ENCODE assay signal across 3 fruit fly cellular contexts in genomic region chr2L:3183205-3183604, dm6.
TF ChIP-seq lines count a peak whose summit lies in the region.

No protein-coding gene starts in this region.

- TF ChIP-seq CTCF in S2 (optimal IDR thresholded peaks at IDR 0.05; lab: Kevin White, UChicago): peak; percentile 81 to 86
- peak; percentile 82 for TF ChIP-seq CTCF in whole organism, embryonic (GFP tag; optimal IDR thresholded peaks at IDR 0.05; lab: Kevin White, UChicago)

TF ChIP-seq in whole organism, embryonic, 481 proteins besides CTCF, POLR2A, EP300 and RAD21:
- TF ChIP-seq cg (GFP tag; optimal IDR thresholded peaks at IDR 0.05; lab: Kevin White, UChicago) (no peak), bbx (GFP tag; IDR thresholded peaks at IDR 0.05; lab: Robert Waterston, UW; ENCODE audit: partially characterized antibody) (no peak), Oaz (GFP tag; IDR thresholded peaks at IDR 0.05; lab: Robert Waterston, UW) (no peak), CG1792 (GFP tag; optimal IDR thresholded peaks at IDR 0.05; lab: Kevin White, UChicago) (no peak), Ets65A (GFP tag; lab: Kevin White, UChicago) (peak; percentile 9), ci (GFP tag; IDR thresholded peaks at IDR 0.05; lab: Robert Waterston, UW) (no peak), CG13775 (GFP tag; optimal IDR thresholded peaks at IDR 0.05; lab: Kevin White, UChicago) (no peak), phol (tag; optimal IDR thresholded peaks at IDR 0.05; lab: Kevin White, UChicago) (peak; percentile 54), CG7372 (GFP tag; IDR thresholded peaks at IDR 0.05; lab: Robert Waterston, UW) (no peak), jumu (GFP tag; optimal IDR thresholded peaks at IDR 0.05; lab: Kevin White, UChicago) (no peak), dm (GFP tag; optimal IDR thresholded peaks at IDR 0.05; lab: Kevin White, UChicago) (no peak), twi (tag; optimal IDR thresholded peaks at IDR 0.05; lab: Kevin White, UChicago) (no peak), CG9727 (GFP tag; optimal IDR thresholded peaks at IDR 0.05; lab: Kevin White, UChicago) (no peak), CG17568 (GFP tag; optimal IDR thresholded peaks at IDR 0.05; lab: Kevin White, UChicago) (no peak), gcm2 (GFP tag; optimal IDR thresholded peaks at IDR 0.05; lab: Kevin White, UChicago) (no peak), CG7271 (tag; optimal IDR thresholded peaks at IDR 0.05; lab: Kevin White, UChicago) (no peak), schlank (tag; optimal IDR thresholded peaks at IDR 0.05; lab: Kevin White, UChicago) (no peak)

TF ChIP-seq in whole organism, prepupa, 60 proteins besides CTCF, POLR2A, EP300 and RAD21:
- TF ChIP-seq Eip78C (GFP tag; lab: Kevin White, UChicago) (peak; percentile 16), net (GFP tag; optimal IDR thresholded peaks at IDR 0.05; lab: Kevin White, UChicago) (no peak)
